Fruit fly (Drosophila melanogaster): ENCODE measurements around the gene Grx3.

Gene Grx3

dm6 chr2L:13367378-13367777 lies 1.1 kb downstream of the Grx3 start, which contains the start of gene Tap42 (continued):
- TF ChIP-seq slp2 (GFP tag; optimal IDR thresholded peaks at IDR 0.05) (no peak), CG6175 (GFP tag; IDR thresholded peaks at IDR 0.05) (no peak), Blimp-1 (GFP tag; optimal IDR thresholded peaks at IDR 0.05) (no peak), CG10654 (GFP tag; optimal IDR thresholded peaks at IDR 0.05) (no peak), CG14860 (GFP tag; IDR thresholded peaks at IDR 0.05; ENCODE audit: partially characterized antibody) (no peak), chif (GFP tag; optimal IDR thresholded peaks at IDR 0.05) (no peak), CG12942 (GFP tag; optimal IDR thresholded peaks at IDR 0.05) (no peak), CG3065 (GFP tag; optimal IDR thresholded peaks at IDR 0.05) (no peak), stc (GFP tag; IDR thresholded peaks at IDR 0.05) (no peak), emc (GFP tag; optimal IDR thresholded peaks at IDR 0.05) (no peak), ssp (GFP tag; IDR thresholded peaks at IDR 0.05) (no peak), CG1024 (GFP tag; IDR thresholded peaks at IDR 0.05) (no peak), corto (GFP tag; optimal IDR thresholded peaks at IDR 0.05) (no peak), crp (GFP tag; optimal IDR thresholded peaks at IDR 0.05) (peak; percentile 27 to 90), nau (GFP tag; optimal IDR thresholded peaks at IDR 0.05) (no peak), hbn (GFP tag; IDR thresholded peaks at IDR 0.05; ENCODE audit: partially characterized antibody) (no peak), CG17612 (GFP tag; IDR thresholded peaks at IDR 0.05) (no peak), CG12219 (GFP tag; optimal IDR thresholded peaks at IDR 0.05) (no peak), CG2116 (GFP tag; optimal IDR thresholded peaks at IDR 0.05) (no peak), E2f2 (GFP tag; IDR thresholded peaks at IDR 0.05) (peak; percentile 28), CG16813 (GFP tag; IDR thresholded peaks at IDR 0.05; ENCODE audit: partially characterized antibody) (no peak), CG13287 (GFP tag; IDR thresholded peaks at IDR 0.05; ENCODE audit: partially characterized antibody) (peak; percentile 24; the same call in 1 of the 2 replicates), CG2199 (GFP tag; IDR thresholded peaks at IDR 0.05) (no peak), salm (tag; optimal IDR thresholded peaks at IDR 0.05) (no peak), CG34422 (GFP tag; IDR thresholded peaks at IDR 0.05) (no peak; the same call in 2 of the 3 replicates), grau (tag; optimal IDR thresholded peaks at IDR 0.05) (peak; percentile 50), Optix (GFP tag; IDR thresholded peaks at IDR 0.05) (no peak), Rfx (GFP tag; IDR thresholded peaks at IDR 0.05) (peak; percentile 61), CTCF (GFP tag; optimal IDR thresholded peaks at IDR 0.05) (no peak), CG4328 (GFP tag; optimal IDR thresholded peaks at IDR 0.05) (no peak), Ets65A (GFP tag) (no peak), CG31365 (tag; optimal IDR thresholded peaks at IDR 0.05) (no peak), chinmo (GFP tag; IDR thresholded peaks at IDR 0.05; ENCODE audit: partially characterized antibody) (no peak), CG1602 (GFP tag; optimal IDR thresholded peaks at IDR 0.05) (peak; percentile 4), fd96Cb (tag; optimal IDR thresholded peaks at IDR 0.05) (no peak), toy (GFP tag; IDR thresholded peaks at IDR 0.05) (no peak), CG15514 (GFP tag; optimal IDR thresholded peaks at IDR 0.05) (peak; percentile 54), vnd (GFP tag; IDR thresholded peaks at IDR 0.05; ENCODE audit: partially characterized antibody) (no peak), Ptx1 (GFP tag; IDR thresholded peaks at IDR 0.05) (no peak), CG4617 (GFP tag; optimal IDR thresholded peaks at IDR 0.05; ENCODE audit: borderline replicate concordance) (no peak), her (GFP tag; optimal IDR thresholded peaks at IDR 0.05) (no peak), wdn (GFP tag; IDR thresholded peaks at IDR 0.05) (no peak), CG1647 (GFP tag; optimal IDR thresholded peaks at IDR 0.05) (no peak), wor (GFP tag; IDR thresholded peaks at IDR 0.05) (no peak), Atf3 (GFP tag; optimal IDR thresholded peaks at IDR 0.05) (no peak), Stat92E (GFP tag; optimal IDR thresholded peaks at IDR 0.05) (no peak), HmgD (GFP tag; optimal IDR thresholded peaks at IDR 0.05) (no peak), cwo (GFP tag; optimal IDR thresholded peaks at IDR 0.05) (no peak), pnt (GFP tag; optimal IDR thresholded peaks at IDR 0.05) (no peak), CG30431 (GFP tag; optimal IDR thresholded peaks at IDR 0.05) (no peak), sna (GFP tag; IDR thresholded peaks at IDR 0.05; ENCODE audit: partially characterized antibody) (no peak), ap (GFP tag; IDR thresholded peaks at IDR 0.05) (no peak)
